Worm (Caenorhabditis elegans): ENCODE measurements around the gene T05H4.15.

- TF ChIP-seq him-1 (tag; optimal IDR thresholded peaks at IDR 0.05) = no peak
- no peak for TF ChIP-seq dao-5 (tag; optimal IDR thresholded peaks at IDR 0.05)
Measured at ce11 chrV:6488849-6489248, 47.3 kb upstream of the T05H4.15 start, which contains the start of gene lec-10.

All from whole organism, L4/young adult.